Fruit fly (Drosophila melanogaster) whole organism, adult: ENCODE measurements around the gene Mkrn1.

ENCODE experiments used
- CG11617 ChIP-seq: fragments of 200-800 bp; sonication (Bioruptor generic); optimal IDR thresholded peaks from 2 replicates; lab custom pipeline; 2017; ENCODE audit warnings: mild to moderate bottlenecking, missing biosample characterization, missing genetic modification reagents, missing genetic modification characterization
- CG12768 ChIP-seq: fragments of 200-800 bp; sonication (Bioruptor generic); optimal IDR thresholded peaks from 2 replicates; lab custom pipeline; 2017; ENCODE audit warnings: missing biosample characterization, missing genetic modification characterization, mild to moderate bottlenecking, moderate library complexity, missing genetic modification reagents
- CG1620 ChIP-seq: fragments of 200-800 bp; sonication (Bioruptor generic); optimal IDR thresholded peaks from 2 replicates; lab custom pipeline; 2016; ENCODE audit warnings: missing biosample characterization, missing genetic modification characterization
- CG7101 ChIP-seq: fragments of 200-800 bp; sonication (Bioruptor generic); optimal IDR thresholded peaks from 2 replicates; lab custom pipeline; 2018; ENCODE audit warnings: missing biosample characterization, mild to moderate bottlenecking, missing genetic modification characterization, moderate library complexity
- Clk ChIP-seq: fragments of 200-800 bp; sonication (Bioruptor generic); optimal IDR thresholded peaks from 2 replicates; lab custom pipeline; 2017; ENCODE audit warnings: missing biosample characterization, missing genetic modification characterization
- Crg-1 ChIP-seq: fragments of 200-800 bp; sonication (Bioruptor generic); optimal IDR thresholded peaks from 2 replicates; lab custom pipeline; 2016; ENCODE audit warnings: missing biosample characterization, missing genetic modification characterization
- Hr96 ChIP-seq: fragments of 200-800 bp; sonication (Bioruptor generic); optimal IDR thresholded peaks from 2 replicates; lab custom pipeline; 2016; ENCODE audit warnings: missing biosample characterization, missing genetic modification characterization
- bab1 ChIP-seq: fragments of 200-800 bp; sonication (Bioruptor generic); optimal IDR thresholded peaks from 3 replicates; lab custom pipeline; 2019; ENCODE audit warnings: missing biosample characterization, mild to moderate bottlenecking, missing genetic modification characterization, moderate library complexity
- kay ChIP-seq: fragments of 200-800 bp; sonication (Bioruptor generic); peaks from one replicate; lab custom pipeline; 2016; ENCODE audit warnings: missing biosample characterization, missing genetic modification characterization, borderline replicate concordance

- TF ChIP-seq CG11617 (GFP tag; lab: Kevin White, UChicago) (peak; percentile 19), CG12768 (GFP tag; lab: Kevin White, UChicago) (peak; percentile 45), CG7101 (peak; percentile 65), CG1620 (no peak), bab1 (GFP tag; lab: Kevin White, UChicago) (peak; percentile 25), Clk (GFP tag; lab: Kevin White, UChicago) (no peak), Crg-1 (GFP tag; lab: Kevin White, UChicago) (peak; percentile 46), Hr96 (GFP tag; lab: Kevin White, UChicago) (peak; percentile 39), kay (GFP tag; lab: Kevin White, UChicago) (peak; percentile 88)
Observed at dm6 chr3L:21516716-21517266, 16.7 kb downstream of the Mkrn1 start.
